Worm (Caenorhabditis elegans) whole organism, midembryonic: ENCODE measurements around the gene spe-42.

ENCODE experiments used
- T22C8.4 ChIP-seq: fragments of 200-800 bp; sonication (Bioruptor generic); IDR thresholded peaks from 2 replicates; pipeline ENCODE4 v1.3.6; 2022; ENCODE audit warnings: missing genetic modification characterization, missing compliant biosample characterization
- cog-1 ChIP-seq: sonication (generic microtip); optimal IDR thresholded peaks from 2 replicates; lab custom pipeline; 2016; ENCODE audit warnings: missing genetic modification characterization, missing compliant biosample characterization
- flt-1 ChIP-seq: fragments of 200-800 bp; sonication (Bioruptor generic); IDR thresholded peaks from 2 replicates; pipeline ENCODE4 v1.3.6; 2022; ENCODE audit warnings: missing genetic modification characterization, missing compliant biosample characterization
- klf-2 ChIP-seq: fragments of 200-800 bp; sonication (Bioruptor generic); conservative IDR thresholded peaks from 2 replicates; pipeline ENCODE4 v1.3.6; 2022; ENCODE audit warnings: missing genetic modification reagents, missing genetic modification characterization, missing compliant biosample characterization
- med-1 ChIP-seq: sonication (generic microtip); optimal IDR thresholded peaks from 2 replicates; lab custom pipeline; 2017; ENCODE audit warnings: missing genetic modification characterization, mild to moderate bottlenecking, missing compliant biosample characterization, antibody characterized with exemption, missing genetic modification reagents; ENCODE audit not compliant: insufficient read depth
- tab-1 ChIP-seq: fragments of 200-800 bp; sonication (Bioruptor generic); IDR thresholded peaks from 2 replicates; pipeline ENCODE4 v1.3.6; 2022; ENCODE audit warnings: missing genetic modification characterization, missing compliant biosample characterization
- ztf-23 ChIP-seq: fragments of 200-800 bp; sonication (Bioruptor generic); IDR thresholded peaks from 2 replicates; pipeline ENCODE4 v1.3.6; 2022; ENCODE audit warnings: missing genetic modification reagents, missing genetic modification characterization, missing compliant biosample characterization
- ztf-29 ChIP-seq: fragments of 200-800 bp; sonication (Bioruptor generic); IDR thresholded peaks from 2 replicates; pipeline ENCODE4 v1.3.6; 2022; ENCODE audit warnings: missing genetic modification reagents, missing genetic modification characterization, missing compliant biosample characterization

ce11 chrV:11755848-11756247, 19.1 kb upstream of the spe-42 start:
- no peak for TF ChIP-seq ztf-29 (GFP tag; lab: Robert Waterston, UW)
- TF ChIP-seq med-1 = no peak
- no peak for TF ChIP-seq klf-2 (GFP tag; lab: Robert Waterston, UW)
- TF ChIP-seq ztf-23 (GFP tag; lab: Robert Waterston, UW) = no peak
- no peak for TF ChIP-seq tab-1 (GFP tag; lab: Robert Waterston, UW)
- no peak for TF ChIP-seq flt-1 (GFP tag; lab: Robert Waterston, UW)
- no peak for TF ChIP-seq T22C8.4
- no peak for TF ChIP-seq cog-1 (tag; lab: Kevin White, UChicago)
